Worm (Caenorhabditis elegans): ENCODE measurements around the gene fem-3.
A peak's percentile ranks its signal among the peaks of the same experiment; 100 is the strongest.

DNA sequence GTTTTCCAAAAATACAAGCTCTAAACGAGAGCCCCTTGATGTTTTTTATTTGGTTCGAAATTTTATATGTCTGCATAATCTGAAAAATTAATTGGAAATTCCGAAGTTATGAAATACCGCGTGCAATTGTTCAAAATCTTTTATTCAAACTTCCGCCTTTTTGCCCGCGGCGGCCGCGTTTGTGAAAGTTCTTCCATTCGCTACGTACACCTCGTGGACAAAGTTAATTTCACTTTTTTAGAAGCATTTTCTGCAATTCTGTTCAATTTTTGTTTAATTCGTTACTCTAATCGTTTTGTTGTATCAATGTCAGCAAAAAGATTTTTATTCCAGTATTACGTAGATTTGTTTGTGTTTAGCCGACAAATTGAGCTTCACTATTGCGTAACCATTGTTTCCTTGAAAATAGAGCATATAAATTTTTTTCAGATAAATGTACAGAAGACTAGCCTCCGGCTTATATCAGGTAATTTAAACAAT is 30.5 kb upstream of the fem-3 start, which contains the start of gene mppb-1:
- TF ChIP-seq egl-27 (tag; optimal IDR thresholded peaks at IDR 0.05) = no peak
- no peak for TF ChIP-seq ztf-4 (tag; optimal IDR thresholded peaks at IDR 0.05)
- TF ChIP-seq ZK546.5 (tag; optimal IDR thresholded peaks at IDR 0.05) = no peak
- TF ChIP-seq snpc-4 (tag; optimal IDR thresholded peaks at IDR 0.05) = peak; percentile 78
- no peak for TF ChIP-seq nhr-12 (tag; optimal IDR thresholded peaks at IDR 0.05)
- TF ChIP-seq unc-39 (tag; optimal IDR thresholded peaks at IDR 0.05) = no peak

All from whole organism, L3 larva.